Worm (Caenorhabditis elegans) whole organism, young adult: ENCODE data around the gene abcf-3.

Experiments used
- B0019.2 ChIP-seq: fragments of 200-800 bp; sonication (Bioruptor generic); conservative IDR thresholded peaks from 2 replicates; pipeline ENCODE4 v1.3.6; 2022; ENCODE audit warnings: missing genetic modification reagents, missing genetic modification characterization, missing compliant biosample characterization
- mel-28 ChIP-seq: sonication (generic microtip); optimal IDR thresholded peaks from 2 replicates; lab custom pipeline; 2016; ENCODE audit warnings: borderline replicate concordance, mild to moderate bottlenecking, missing genetic modification characterization, missing compliant biosample characterization
- sdz-38 ChIP-seq: sonication (generic microtip); optimal IDR thresholded peaks from 2 replicates; lab custom pipeline; 2016; ENCODE audit warnings: missing genotype, missing genetic modification characterization, missing compliant biosample characterization

DNA sequence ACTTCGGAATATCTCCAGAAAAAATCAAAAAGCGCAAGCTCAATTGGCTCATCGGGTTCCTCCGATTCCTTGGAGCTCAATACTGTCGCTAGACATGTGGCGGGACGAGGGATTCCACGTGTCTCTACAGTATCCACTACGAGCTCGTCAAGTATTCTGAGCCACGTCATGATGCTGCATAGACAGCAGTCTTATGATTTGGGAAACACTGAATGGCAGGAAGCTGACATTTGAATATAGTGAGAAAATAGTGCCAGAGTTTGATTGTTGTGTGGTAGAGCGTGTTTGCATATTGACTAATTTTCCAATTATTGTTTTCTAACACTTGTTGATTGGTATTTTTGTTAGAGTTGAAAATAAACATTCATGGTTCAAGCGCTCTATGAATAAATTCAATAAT is 9.8 kb upstream of the abcf-3 start:
- TF ChIP-seq mel-28 (tag; lab: Kevin White, UChicago) (no peak), B0019.2 (GFP tag; lab: Robert Waterston, UW) (no peak), sdz-38 (tag; lab: Kevin White, UChicago) (no peak)
